Fruit fly (Drosophila melanogaster) whole organism, adult: Measurements from ENCODE around the gene PIG-L.

Source experiments
- CG14711 ChIP-seq: fragments of 200-800 bp; sonication (Bioruptor generic); optimal IDR thresholded peaks from 2 replicates; lab custom pipeline; 2018; ENCODE audit warnings: missing biosample characterization, mild to moderate bottlenecking, missing genetic modification characterization, moderate library complexity
- CG7045 ChIP-seq: fragments of 200-800 bp; sonication (Bioruptor generic); optimal IDR thresholded peaks from 2 replicates; lab custom pipeline; 2017; ENCODE audit warnings: missing biosample characterization, mild to moderate bottlenecking, missing genetic modification characterization
- CG7101 ChIP-seq: fragments of 200-800 bp; sonication (Bioruptor generic); optimal IDR thresholded peaks from 2 replicates; lab custom pipeline; 2018; ENCODE audit warnings: missing biosample characterization, mild to moderate bottlenecking, missing genetic modification characterization, moderate library complexity
- Hr96 ChIP-seq: fragments of 200-800 bp; sonication (Bioruptor generic); optimal IDR thresholded peaks from 2 replicates; lab custom pipeline; 2016; ENCODE audit warnings: missing biosample characterization, missing genetic modification characterization
- Mnt ChIP-seq: fragments of 200-800 bp; sonication (Bioruptor generic); optimal IDR thresholded peaks from 2 replicates; lab custom pipeline; 2016; ENCODE audit warnings: missing biosample characterization, mild to moderate bottlenecking, missing genetic modification characterization
- kay ChIP-seq: fragments of 200-800 bp; sonication (Bioruptor generic); peaks from one replicate; lab custom pipeline; 2016; ENCODE audit warnings: missing biosample characterization, missing genetic modification characterization, borderline replicate concordance

dm6 chr3R:20012688-20013087 is 8.4 kb downstream of the PIG-L start:
- TF ChIP-seq CG7101 (tag; lab: Kevin White, UChicago) = no peak
- TF ChIP-seq CG14711 (tag; lab: Kevin White, UChicago) = no peak
- no peak for TF ChIP-seq Mnt (GFP tag; lab: Kevin White, UChicago)
- no peak for TF ChIP-seq Hr96 (GFP tag; lab: Kevin White, UChicago)
- TF ChIP-seq kay (GFP tag; lab: Kevin White, UChicago) = no peak
- TF ChIP-seq CG7045 (GFP tag; lab: Kevin White, UChicago) = no peak
